Fruit fly (Drosophila melanogaster) Kc167 (cell line): ENCODE results near the gene CG42512.

ENCODE experiments used
- Myc ChIP-seq: fragments of >200 bp; optimal IDR thresholded peaks from 2 replicates; lab custom pipeline; 2017; ENCODE audit warnings: missing external identifiers
- Sin3A ChIP-seq: fragments of >200 bp; optimal IDR thresholded peaks from 2 replicates; lab custom pipeline; 2018; ENCODE audit warnings: missing external identifiers
- h ChIP-seq: fragments of >200 bp; optimal IDR thresholded peaks from 3 replicates; lab custom pipeline; 2018; ENCODE audit warnings: missing external identifiers
- insv ChIP-seq: fragments of >200 bp; optimal IDR thresholded peaks from 3 replicates; lab custom pipeline; 2018; ENCODE audit warnings: missing external identifiers
- psq ChIP-seq: fragments of >200 bp; optimal IDR thresholded peaks from 2 replicates; lab custom pipeline; 2017; ENCODE audit warnings: missing external identifiers
- ttk ChIP-seq: sonication (Bioruptor generic); optimal IDR thresholded peaks from 2 replicates; lab custom pipeline; 2017; ENCODE audit warnings: missing external identifiers

Gene CG42512

DNA sequence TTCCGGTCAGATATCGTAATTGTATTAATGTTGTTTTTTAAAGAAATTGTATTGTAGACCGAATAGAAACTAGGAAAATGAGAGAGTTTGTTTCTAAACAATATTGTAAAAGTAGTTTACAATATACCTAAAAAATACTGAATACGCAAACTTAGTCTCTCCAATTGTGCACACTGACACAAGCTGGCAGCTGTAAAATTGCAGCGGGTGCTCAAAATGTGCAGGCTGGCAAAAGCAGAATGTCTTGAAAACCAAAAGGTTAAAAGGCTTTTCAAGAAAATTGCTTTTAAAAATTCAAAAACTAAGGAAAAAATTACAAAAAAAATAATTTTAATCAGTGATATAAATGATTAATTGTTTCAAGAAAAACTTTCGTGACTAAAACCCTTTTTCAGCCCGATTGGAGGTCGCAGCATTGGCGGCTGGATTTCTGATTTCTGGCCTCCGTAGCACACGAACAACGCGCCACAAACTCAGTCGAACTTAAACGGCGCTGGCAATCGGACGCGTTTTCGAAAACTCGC, 44.5 kb downstream of the CG42512 start, which contains the start of gene CG4678:
TSS of gene CG4678 (plus strand) at position 474 of the 524 bp plus-strand sequence.
- TF ChIP-seq Myc (lab: Kevin White, UChicago) (no peak), psq (lab: Kevin White, UChicago) (no peak)

dm6 chrX:16696614-16697519, 45.7 kb downstream of the CG42512 start:
- TF ChIP-seq Myc (lab: Kevin White, UChicago) (no peak), insv (lab: Kevin White, UChicago) (no peak), psq (lab: Kevin White, UChicago) (no peak), h (no peak), ttk (no peak), Sin3A (lab: Kevin White, UChicago) (no peak)

DNA sequence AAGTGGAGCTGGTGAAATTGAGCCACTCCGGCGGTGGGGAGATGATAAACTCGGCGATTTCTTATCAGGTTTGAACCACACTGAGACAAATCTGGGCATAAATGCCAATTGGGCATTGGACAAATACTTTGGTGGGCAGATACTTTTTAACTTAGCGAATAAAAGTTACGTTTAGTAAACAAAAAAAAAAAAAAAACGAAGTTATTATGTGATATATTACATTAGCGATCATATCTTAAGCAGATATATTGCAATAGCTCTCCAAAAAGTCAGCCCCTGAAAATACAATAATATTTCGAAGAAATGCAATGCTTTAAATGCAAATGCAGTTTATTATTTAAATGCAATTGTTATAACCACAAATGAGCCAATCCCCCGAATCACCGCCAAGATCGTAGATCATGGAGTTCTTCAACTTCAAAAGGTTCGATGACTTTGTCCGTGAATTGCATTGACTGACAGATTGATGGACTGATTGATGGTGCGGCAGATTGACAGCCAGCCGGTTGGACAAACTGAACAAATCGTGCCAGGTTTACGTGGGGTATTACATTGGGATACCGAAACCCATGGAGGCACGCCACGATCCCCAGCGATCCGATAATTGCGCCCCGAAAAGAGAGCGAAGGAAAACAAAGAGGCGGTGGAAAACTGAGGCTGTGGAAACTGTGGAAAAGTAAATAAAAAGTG, 46.9 kb downstream of the CG42512 start:
- TF ChIP-seq Myc (lab: Kevin White, UChicago) (no peak), h (no peak), Sin3A (lab: Kevin White, UChicago) (no peak)

- TF ChIP-seq h (no peak), Myc (lab: Kevin White, UChicago) (no peak), Sin3A (lab: Kevin White, UChicago) (no peak), psq (lab: Kevin White, UChicago) (no peak), insv (lab: Kevin White, UChicago) (no peak), ttk (no peak)
Observed at dm6 chrX:16700070-16700469, 48.9 kb downstream of the CG42512 start, which contains the start of gene CG9676. CG9676 (minus strand) TSS chrX:16700170.

DNA sequence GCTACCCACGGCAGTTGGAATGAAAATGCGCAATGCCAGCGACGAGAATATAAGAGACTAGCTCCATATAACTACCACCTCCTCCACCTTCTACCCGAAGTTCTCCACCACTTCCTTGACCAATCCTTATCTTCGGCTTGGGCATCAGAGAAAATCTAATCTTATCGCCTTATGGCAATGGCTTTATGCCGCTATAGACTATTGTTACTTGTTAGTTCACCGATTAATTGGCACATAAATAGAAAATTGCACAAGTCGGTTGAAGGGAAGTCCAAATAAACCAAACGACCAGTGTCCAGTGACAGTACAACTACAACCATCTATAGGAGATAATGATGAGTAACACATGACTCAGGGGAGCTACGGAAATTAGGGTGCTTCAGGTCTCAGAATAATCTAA, 50.8 kb downstream of the CG42512 start, which contains the start of gene sphe:
TSS of gene sphe (minus strand) at position 32 of the 400 bp plus-strand sequence.
- TF ChIP-seq Sin3A (lab: Kevin White, UChicago): no peak
- no peak for TF ChIP-seq psq (lab: Kevin White, UChicago)
- no peak for TF ChIP-seq insv (lab: Kevin White, UChicago)
- no peak for TF ChIP-seq ttk
- TF ChIP-seq h: no peak
- no peak for TF ChIP-seq Myc (lab: Kevin White, UChicago)
